Fruit fly (Drosophila melanogaster): ENCODE results near the gene CG14615.

DNA sequence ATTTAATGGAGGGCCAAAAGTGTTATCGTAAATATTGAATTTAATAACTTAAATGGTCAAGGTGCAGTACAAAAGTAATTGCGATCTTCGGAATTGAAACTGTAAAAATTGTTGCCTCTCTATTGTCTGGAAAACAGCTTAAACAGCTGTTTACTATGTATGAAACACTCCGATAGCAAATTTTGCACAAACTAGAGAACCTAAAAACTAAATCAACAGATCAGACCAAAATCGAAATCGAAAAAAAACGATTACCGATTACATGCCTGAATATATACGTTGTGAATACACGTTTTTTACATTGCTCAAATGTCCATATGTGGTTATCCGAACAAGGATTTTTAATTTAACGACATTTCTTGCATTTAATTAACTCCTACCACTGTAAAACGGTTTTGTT is 5.8 kb downstream of the CG14615 start:
- TF ChIP-seq Crg-1 (GFP tag; optimal IDR thresholded peaks at IDR 0.05), result no peak
- TF ChIP-seq kay (GFP tag; ENCODE audit: borderline replicate concordance), result peak; percentile 51

All from whole organism, adult.